Worm (Caenorhabditis elegans) whole organism, young adult: ENCODE data around the gene hpo-18.

ENCODE experiments used
- B0035.1 ChIP-seq: sonication (generic microtip); optimal IDR thresholded peaks from 2 replicates; lab custom pipeline; 2016; ENCODE audit warnings: missing genetic modification characterization, mild to moderate bottlenecking, missing compliant biosample characterization, missing genotype, missing genetic modification reagents
- C17E4.6 ChIP-seq: fragments of 200-800 bp; sonication (Bioruptor generic); IDR thresholded peaks from 2 replicates; pipeline ENCODE4 v1.3.6; 2022; ENCODE audit warnings: missing genetic modification reagents, missing genetic modification characterization, missing compliant biosample characterization
- F23B12.7 ChIP-seq: sonication (generic microtip); optimal IDR thresholded peaks from 2 replicates; lab custom pipeline; 2017; ENCODE audit warnings: missing genetic modification characterization, mild to moderate bottlenecking, missing compliant biosample characterization, antibody characterized with exemption, moderate library complexity; ENCODE audit not compliant: insufficient read depth
- K11D2.4 ChIP-seq: fragments of 200-800 bp; sonication (Bioruptor generic); IDR thresholded peaks from 2 replicates; pipeline ENCODE4 v1.3.6; 2022; ENCODE audit warnings: missing genetic modification reagents, missing genetic modification characterization, missing compliant biosample characterization
- Y79H2A.3 ChIP-seq: fragments of 200-800 bp; sonication (Bioruptor generic); conservative IDR thresholded peaks from 2 replicates; pipeline ENCODE4 v1.3.6; 2022; ENCODE audit warnings: missing genetic modification reagents, missing genetic modification characterization, missing compliant biosample characterization
- Y95B8A.8 ChIP-seq: fragments of 200-800 bp; sonication (Bioruptor generic); IDR thresholded peaks from 2 replicates; pipeline ENCODE4 v1.3.6; 2022; ENCODE audit warnings: missing genetic modification reagents, missing genetic modification characterization, missing compliant biosample characterization
- ZK185.1 ChIP-seq: sonication (generic microtip); optimal IDR thresholded peaks from 2 replicates; lab custom pipeline; 2016; ENCODE audit warnings: mild to moderate bottlenecking, missing genetic modification characterization, missing compliant biosample characterization; ENCODE audit not compliant: poor library complexity, severe bottlenecking
- attf-3 ChIP-seq: fragments of 200-800 bp; sonication (Bioruptor generic); conservative IDR thresholded peaks from 2 replicates; pipeline ENCODE4 v1.3.6; 2022; ENCODE audit warnings: missing genetic modification reagents, missing genetic modification characterization, missing compliant biosample characterization
- bed-2 ChIP-seq: fragments of 200-800 bp; sonication (Bioruptor generic); IDR thresholded peaks from 2 replicates; pipeline ENCODE4 v1.3.6; 2022; ENCODE audit warnings: missing genetic modification reagents, missing genetic modification characterization, missing compliant biosample characterization
- cebp-2 ChIP-seq: fragments of 200-800 bp; sonication (Bioruptor generic); IDR thresholded peaks from 2 replicates; pipeline ENCODE4 v1.3.6; 2022; ENCODE audit warnings: missing genetic modification characterization, missing compliant biosample characterization
- ceh-100 ChIP-seq: fragments of 200-800 bp; sonication (Bioruptor generic); IDR thresholded peaks from 2 replicates; pipeline ENCODE4 v1.3.6; 2022; ENCODE audit warnings: missing genetic modification reagents, missing genetic modification characterization, missing compliant biosample characterization
- ceh-27 ChIP-seq: fragments of 200-800 bp; sonication (Bioruptor generic); optimal IDR thresholded peaks from 2 replicates; lab custom pipeline; 2018; ENCODE audit warnings: mild to moderate bottlenecking, missing genetic modification characterization, moderate library complexity, missing compliant biosample characterization
- ceh-40 ChIP-seq: fragments of 200-800 bp; sonication (Bioruptor generic); IDR thresholded peaks from 2 replicates; pipeline ENCODE4 v1.3.6; 2022; ENCODE audit warnings: missing genetic modification characterization, missing compliant biosample characterization
- ceh-58 ChIP-seq: fragments of 200-800 bp; sonication (Bioruptor generic); IDR thresholded peaks from 2 replicates; pipeline ENCODE4 v1.3.6; 2022; ENCODE audit warnings: missing genetic modification characterization, missing compliant biosample characterization
- dpff-1 ChIP-seq: sonication (generic microtip); optimal IDR thresholded peaks from 2 replicates; lab custom pipeline; 2017; ENCODE audit warnings: mild to moderate bottlenecking, missing genetic modification characterization, missing compliant biosample characterization
- him-1 ChIP-seq: sonication (generic microtip); optimal IDR thresholded peaks from 2 replicates; lab custom pipeline; 2016; ENCODE audit warnings: missing genotype, missing genetic modification reagents, missing genetic modification characterization, missing compliant biosample characterization
- hlh-26 ChIP-seq: fragments of 200-800 bp; sonication (Bioruptor generic); conservative IDR thresholded peaks from 2 replicates; pipeline ENCODE4 v1.3.6; 2022; ENCODE audit warnings: missing genetic modification reagents, missing genetic modification characterization, missing compliant biosample characterization
- hmg-1.2 ChIP-seq: fragments of 200-800 bp; sonication (Bioruptor generic); IDR thresholded peaks from 2 replicates; pipeline ENCODE4 v1.3.6; 2022; ENCODE audit warnings: missing genetic modification reagents, missing genetic modification characterization, missing compliant biosample characterization
- hmg-20 ChIP-seq: fragments of 200-800 bp; sonication (Bioruptor generic); IDR thresholded peaks from 2 replicates; pipeline ENCODE4 v1.3.6; 2022; ENCODE audit warnings: missing genetic modification reagents, missing genetic modification characterization, missing compliant biosample characterization
- let-526 ChIP-seq: fragments of 200-800 bp; sonication (Bioruptor generic); IDR thresholded peaks from 2 replicates; pipeline ENCODE4 v1.3.6; 2022; ENCODE audit warnings: missing genetic modification reagents, missing genetic modification characterization, missing compliant biosample characterization
- lin-26 ChIP-seq: fragments of 200-800 bp; sonication (Bioruptor generic); IDR thresholded peaks from 2 replicates; pipeline ENCODE4 v1.3.6; 2022; ENCODE audit warnings: missing genetic modification reagents, missing genetic modification characterization, missing compliant biosample characterization
- lin-35 ChIP-seq, 3 experiments: fragments of 150-350 bp in 2 of 3; sonication (generic microtip) in 1 of 3; optimal IDR thresholded peaks; 2 replicates each; lab custom pipeline; 2014 to 2018; ENCODE audit warnings: missing biosample characterization in 3 of 3, missing genetic modification characterization in 3 of 3, missing genetic modification reagents in 3 of 3
- lin-40 ChIP-seq: sonication (generic microtip); optimal IDR thresholded peaks from 2 replicates; lab custom pipeline; 2016; ENCODE audit warnings: missing genetic modification characterization, mild to moderate bottlenecking, missing compliant biosample characterization, missing genotype, missing genetic modification reagents
- lir-1 ChIP-seq: fragments of 200-800 bp; sonication (Bioruptor generic); conservative IDR thresholded peaks from 2 replicates; pipeline ENCODE4 v1.3.6; 2022; ENCODE audit warnings: missing genetic modification reagents, missing genetic modification characterization, missing compliant biosample characterization
- lsy-27 ChIP-seq: sonication (generic microtip); optimal IDR thresholded peaks from 2 replicates; lab custom pipeline; 2017; ENCODE audit warnings: missing genetic modification characterization, mild to moderate bottlenecking, missing compliant biosample characterization, antibody characterized with exemption, missing genotype, borderline replicate concordance; ENCODE audit not compliant: insufficient read depth
- madf-10 ChIP-seq: sonication (generic microtip); optimal IDR thresholded peaks from 2 replicates; lab custom pipeline; 2016; ENCODE audit warnings: mild to moderate bottlenecking, missing genetic modification characterization, missing compliant biosample characterization
- madf-6 ChIP-seq: fragments of 200-800 bp; sonication (Bioruptor generic); IDR thresholded peaks from 2 replicates; pipeline ENCODE4 v1.3.6; 2022; ENCODE audit warnings: missing genetic modification reagents, missing genetic modification characterization, missing compliant biosample characterization
- madf-8 ChIP-seq: fragments of 200-800 bp; sonication (Bioruptor generic); conservative IDR thresholded peaks from 2 replicates; pipeline ENCODE4 v1.3.6; 2022; ENCODE audit warnings: missing genetic modification reagents, missing genetic modification characterization, missing compliant biosample characterization
- mel-28 ChIP-seq: sonication (generic microtip); optimal IDR thresholded peaks from 2 replicates; lab custom pipeline; 2016; ENCODE audit warnings: borderline replicate concordance, mild to moderate bottlenecking, missing genetic modification characterization, missing compliant biosample characterization
- nfya-2 ChIP-seq: fragments of 200-800 bp; sonication (Bioruptor generic); IDR thresholded peaks from 2 replicates; pipeline ENCODE4 v1.3.6; 2022; ENCODE audit warnings: missing genetic modification reagents, missing genetic modification characterization, missing compliant biosample characterization
- nfyb-1 ChIP-seq: fragments of 200-800 bp; sonication (Bioruptor generic); IDR thresholded peaks from 2 replicates; pipeline ENCODE4 v1.3.6; 2022; ENCODE audit warnings: missing genetic modification reagents, missing genetic modification characterization, missing compliant biosample characterization
- nhr-120 ChIP-seq: fragments of 200-800 bp; sonication (Bioruptor generic); IDR thresholded peaks from 2 replicates; pipeline ENCODE4 v1.3.6; 2022; ENCODE audit warnings: missing genetic modification characterization, missing compliant biosample characterization
- nhr-90 ChIP-seq: sonication (generic microtip); optimal IDR thresholded peaks from 2 replicates; lab custom pipeline; 2016; ENCODE audit warnings: missing genotype, mild to moderate bottlenecking, missing genetic modification characterization, missing compliant biosample characterization
- pbrm-1 ChIP-seq: fragments of 200-800 bp; sonication (Bioruptor generic); IDR thresholded peaks from 2 replicates; pipeline ENCODE4 v1.3.6; 2022; ENCODE audit warnings: missing genetic modification reagents, missing genetic modification characterization, missing compliant biosample characterization
- pha-4 ChIP-seq: fragments of 150-350 bp; sonication (generic microtip); optimal IDR thresholded peaks from 2 replicates; lab custom pipeline; 2014; ENCODE audit warnings: missing biosample characterization, missing genetic modification reagents, missing genetic modification characterization
- rcor-1 ChIP-seq: fragments of 200-800 bp; sonication (Bioruptor generic); IDR thresholded peaks from 2 replicates; pipeline ENCODE4 v1.3.6; 2022; ENCODE audit warnings: missing genetic modification reagents, missing genetic modification characterization, missing compliant biosample characterization
- repo-1 ChIP-seq: sonication (generic microtip); optimal IDR thresholded peaks from 2 replicates; lab custom pipeline; 2017; ENCODE audit warnings: mild to moderate bottlenecking, missing genetic modification characterization, missing compliant biosample characterization
- rpc-1 ChIP-seq, 2 experiments: fragments of 150-350 bp in 1 of 2; sonication (generic microtip) in 1 of 2; optimal IDR thresholded peaks; 2 replicates each; lab custom pipeline; 2014 to 2018; ENCODE audit warnings: missing biosample characterization in 1 of 2, missing genetic modification characterization in 1 of 2, missing genetic modification reagents in 1 of 2, missing genotype in 1 of 2
- sea-2 ChIP-seq: fragments of 200-800 bp; sonication (Bioruptor generic); IDR thresholded peaks from 2 replicates; pipeline ENCODE4 v1.3.6; 2022; ENCODE audit warnings: missing genetic modification characterization, missing compliant biosample characterization
- snpc-4 ChIP-seq, 5 experiments: fragments of 150-350 bp in 1 of 5; sonication (generic microtip) in 4 of 5; optimal IDR thresholded peaks; 2 replicates each; lab custom pipeline; 2014 to 2018; ENCODE audit warnings: missing genetic modification characterization in 5 of 5, missing biosample characterization in 3 of 5, antibody characterized with exemption in 2 of 5, mild to moderate bottlenecking in 2 of 5, missing compliant biosample characterization in 2 of 5, missing genotype in 2 of 5, moderate library complexity in 2 of 5, missing genetic modification reagents in 1 of 5
- somi-1 ChIP-seq: fragments of 200-800 bp; sonication (Bioruptor generic); optimal IDR thresholded peaks from 2 replicates; lab custom pipeline; 2018; ENCODE audit warnings: mild to moderate bottlenecking, missing genetic modification characterization, missing compliant biosample characterization
- sptf-2 ChIP-seq: fragments of 200-800 bp; sonication (Bioruptor generic); optimal IDR thresholded peaks from 2 replicates; lab custom pipeline; 2018; ENCODE audit warnings: mild to moderate bottlenecking, missing genetic modification characterization, missing compliant biosample characterization
- tbp1 ChIP-seq: fragments of 200-800 bp; sonication (Bioruptor generic); optimal IDR thresholded peaks from 2 replicates; lab custom pipeline; 2018; ENCODE audit warnings: mild to moderate bottlenecking, missing genetic modification characterization, missing compliant biosample characterization
- tlf-1 ChIP-seq: fragments of 200-800 bp; sonication (Bioruptor generic); optimal IDR thresholded peaks from 2 replicates; lab custom pipeline; 2018; ENCODE audit warnings: mild to moderate bottlenecking, missing genetic modification characterization, missing compliant biosample characterization
- xnd-1 ChIP-seq: sonication (generic microtip); optimal IDR thresholded peaks from 2 replicates; lab custom pipeline; 2016; ENCODE audit warnings: missing genotype, missing genetic modification reagents, missing genetic modification characterization, missing compliant biosample characterization
- ztf-22 ChIP-seq: fragments of 200-800 bp; sonication (Bioruptor generic); optimal IDR thresholded peaks from 2 replicates; lab custom pipeline; 2018; ENCODE audit warnings: mild to moderate bottlenecking, missing genetic modification characterization, moderate library complexity, missing compliant biosample characterization

hpo-18 gene

DNA sequence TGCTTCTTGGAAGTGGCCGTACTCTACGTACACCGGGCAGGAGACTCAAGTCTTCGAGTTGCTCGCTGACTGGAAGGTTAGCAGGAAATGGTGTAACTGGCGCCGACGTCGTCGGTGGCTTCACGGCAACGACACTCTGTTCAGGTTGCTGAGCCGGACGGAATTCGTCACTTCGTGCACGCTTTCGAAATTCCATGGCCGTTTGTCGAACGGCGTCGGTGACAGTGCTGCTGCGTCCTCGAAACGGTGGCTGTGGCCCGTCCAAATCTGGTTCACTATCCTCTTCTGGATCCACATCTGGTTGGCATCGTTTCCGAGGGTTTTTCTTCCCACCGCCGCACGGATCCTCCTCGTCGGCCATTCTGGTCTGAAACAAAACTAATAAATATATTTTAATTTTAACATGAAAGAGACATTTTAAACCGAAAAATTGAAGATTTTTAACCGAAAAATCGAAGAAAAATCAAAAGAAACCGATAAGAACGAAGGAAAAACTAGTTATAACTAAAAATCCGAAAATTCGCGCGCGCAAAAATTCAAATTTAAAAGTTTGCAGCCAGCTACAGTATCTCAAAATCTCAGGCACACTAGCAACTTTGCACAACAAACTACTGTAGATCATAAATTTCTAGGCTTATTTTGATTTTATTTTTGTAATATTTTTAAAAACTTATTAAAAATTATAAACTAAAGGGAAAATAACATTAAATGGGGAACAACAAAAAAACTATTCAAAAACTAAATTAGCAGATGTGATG lies 29.8 kb upstream of the hpo-18 start, which contains the start of gene F32D1.7 (continued):
- TF ChIP-seq sptf-2 (no peak), pha-4 (no peak), F23B12.7 (no peak), repo-1 (tag; lab: Kevin White, UChicago) (no peak), ceh-58 (GFP tag; lab: Robert Waterston, UW) (no peak), ceh-100 (GFP tag; lab: Robert Waterston, UW) (no peak), madf-8 (peak; percentile 98), K11D2.4 (GFP tag; lab: Robert Waterston, UW) (no peak), dpff-1 (tag; lab: Kevin White, UChicago) (no peak), sea-2 (GFP tag; lab: Robert Waterston, UW) (no peak), rcor-1 (GFP tag; lab: Robert Waterston, UW) (peak; percentile 66), tbp1 (no peak), let-526 (GFP tag; lab: Robert Waterston, UW) (no peak), rpc-1 (optimal IDR thresholded peaks at IDR 0.05; lab: Kevin White, UChicago) (no peak), rpc-1 (tag; optimal IDR thresholded peaks at IDR 0.05; lab: Kevin White, UChicago) (no peak), ZK185.1 (tag; lab: Kevin White, UChicago) (no peak), hlh-26 (no peak), nhr-120 (no peak), C17E4.6 (GFP tag; lab: Robert Waterston, UW) (no peak), pbrm-1 (no peak), somi-1 (GFP tag; lab: Kevin White, UChicago) (no peak), nhr-90 (tag; lab: Kevin White, UChicago) (no peak), ceh-27 (GFP tag; lab: Kevin White, UChicago) (no peak), bed-2 (GFP tag; lab: Robert Waterston, UW) (no peak), him-1 (tag; lab: Kevin White, UChicago) (peak; percentile 34), lin-35 (GFP tag; optimal IDR thresholded peaks at IDR 0.05; lab: Kevin White, UChicago) (peak in 1 of 3 experiments; percentile 12), mel-28 (tag; lab: Kevin White, UChicago) (no peak), lir-1 (GFP tag; lab: Robert Waterston, UW) (no peak; the same call in 1 of the 2 replicates), hmg-1.2 (GFP tag; lab: Robert Waterston, UW) (no peak), ceh-40 (GFP tag; lab: Robert Waterston, UW) (no peak), lin-40 (tag; lab: Kevin White, UChicago) (no peak), snpc-4 (GFP tag; optimal IDR thresholded peaks at IDR 0.05; lab: Kevin White, UChicago) (peak; percentile 6), snpc-4 (tag; optimal IDR thresholded peaks at IDR 0.05; lab: Kevin White, UChicago) (peak in 1 of 4 experiments; percentile 14), madf-10 (tag; lab: Kevin White, UChicago) (no peak), nfya-2 (GFP tag; lab: Robert Waterston, UW) (no peak), nfyb-1 (no peak), lin-26 (no peak), lsy-27 (no peak), cebp-2 (no peak), tlf-1 (no peak), hmg-20 (GFP tag; lab: Robert Waterston, UW) (no peak), Y79H2A.3 (no peak), B0035.1 (tag; lab: Kevin White, UChicago) (no peak), ztf-22 (GFP tag; lab: Kevin White, UChicago) (no peak), Y95B8A.8 (GFP tag; lab: Robert Waterston, UW) (0 out of 2 replicates have a peak, but pooled peaks have one; percentile 49), attf-3 (GFP tag; lab: Robert Waterston, UW) (no peak), xnd-1 (peak; percentile 93), madf-6 (peak; percentile 99)
